Worm (Caenorhabditis elegans) whole organism, L4/young adult: ENCODE measurements around the gene F32D8.15.

Source experiments
- W03F9.2 ChIP-seq: fragments of 150-350 bp; optimal IDR thresholded peaks from 2 replicates; lab custom pipeline; 2014; ENCODE audit warnings: missing biosample characterization, missing genetic modification characterization
- dao-5 ChIP-seq: sonication (generic microtip); optimal IDR thresholded peaks from 2 replicates; lab custom pipeline; 2016; ENCODE audit warnings: missing genotype, missing genetic modification characterization, moderate library complexity, missing compliant biosample characterization
- him-1 ChIP-seq: sonication (generic microtip); optimal IDR thresholded peaks from 2 replicates; lab custom pipeline; 2016; ENCODE audit warnings: missing genotype, missing genetic modification reagents, missing genetic modification characterization, missing compliant biosample characterization

DNA sequence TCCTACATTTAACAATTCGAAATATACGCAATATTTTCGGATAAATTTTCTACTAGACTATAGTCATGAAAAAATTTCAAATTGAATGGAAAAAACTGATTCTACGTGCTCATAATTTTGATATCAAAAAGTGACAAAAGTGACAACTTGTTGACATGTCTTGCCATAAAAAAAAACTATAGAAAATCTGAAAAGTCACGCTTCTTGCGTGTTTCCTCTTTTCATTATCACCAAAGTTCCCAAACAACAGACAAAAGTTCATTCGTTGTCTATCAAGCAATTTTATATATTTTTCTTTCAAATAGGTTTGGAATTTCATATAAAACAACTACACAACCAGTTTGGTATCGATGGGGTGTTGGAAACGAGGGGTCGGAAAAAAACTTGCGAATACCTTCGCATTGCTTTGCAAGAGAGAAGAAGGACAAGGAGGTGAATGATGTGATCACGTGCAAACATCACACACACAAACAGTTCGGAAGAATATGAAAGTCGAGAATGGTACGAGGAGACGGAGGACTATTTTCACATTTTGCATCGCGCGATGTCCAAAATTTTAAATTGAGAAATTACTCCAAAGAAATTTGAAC is 44.7 kb upstream of the F32D8.15 start:
- TF ChIP-seq him-1 (tag; lab: Kevin White, UChicago) (no peak), dao-5 (tag; lab: Kevin White, UChicago) (no peak), W03F9.2 (tag; lab: Kevin White, UChicago) (no peak)
